Worm (Caenorhabditis elegans): ENCODE results near the gene ceeh-2.

Gene ceeh-2

DNA sequence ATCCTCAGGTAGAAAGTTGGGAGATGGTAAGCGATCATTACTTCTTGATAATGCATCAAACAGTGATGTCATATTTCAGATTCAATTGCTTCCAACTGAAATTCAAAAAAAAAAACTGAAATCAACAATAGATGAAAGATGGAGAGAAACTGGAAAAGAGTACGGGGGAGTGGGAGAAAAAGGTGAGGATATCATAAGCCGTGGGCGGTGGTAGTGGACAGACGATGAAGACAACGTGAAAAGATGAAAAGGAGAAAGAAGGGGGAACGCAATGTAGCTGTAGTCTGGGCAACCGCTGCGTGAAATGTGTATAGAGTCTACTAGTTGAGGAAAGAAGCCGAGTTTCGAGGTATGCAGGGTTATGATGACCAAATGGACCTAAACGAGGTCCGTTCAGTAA, 50.4 kb downstream of the ceeh-2 start, which contains the start of gene che-12:
Gene che-12 (minus strand): TSS at position 101 of the 400 bp plus-strand sequence.
- TF ChIP-seq ceh-9 (tag; optimal IDR thresholded peaks at IDR 0.05): no peak
- TF ChIP-seq elt-3 (tag; optimal IDR thresholded peaks at IDR 0.05): no peak
- TF ChIP-seq mml-1 (tag; optimal IDR thresholded peaks at IDR 0.05): no peak
- no peak for TF ChIP-seq zag-1 (tag; optimal IDR thresholded peaks at IDR 0.05)
- no peak for TF ChIP-seq ceh-16 (tag; optimal IDR thresholded peaks at IDR 0.05)
- TF ChIP-seq R02D3.7 (tag; optimal IDR thresholded peaks at IDR 0.05): no peak
